Worm (Caenorhabditis elegans) whole organism, mixed stage, embryonic: Measurements from ENCODE around the gene nlp-20.

Experiments used
- M03D4.4 ChIP-seq: sonication (generic microtip); optimal IDR thresholded peaks from 2 replicates; lab custom pipeline; 2017; ENCODE audit warnings: mild to moderate bottlenecking, missing genetic modification characterization, missing compliant biosample characterization
- bed-3 ChIP-seq: fragments of 200-800 bp; sonication (Bioruptor generic); optimal IDR thresholded peaks from 3 replicates; lab custom pipeline; 2018; ENCODE audit warnings: mild to moderate bottlenecking, missing genetic modification characterization, moderate library complexity, missing compliant biosample characterization
- blmp-1 ChIP-seq: fragments of 150-350 bp; optimal IDR thresholded peaks from 2 replicates; lab custom pipeline; 2014; ENCODE audit warnings: missing biosample characterization, missing genetic modification characterization
- ceh-39 ChIP-seq: fragments of 150-350 bp; optimal IDR thresholded peaks from 2 replicates; lab custom pipeline; 2014; ENCODE audit warnings: missing biosample characterization, missing genetic modification characterization
- ces-1 ChIP-seq: fragments of 150-350 bp; optimal IDR thresholded peaks from 2 replicates; lab custom pipeline; 2014; ENCODE audit warnings: missing biosample characterization, missing genetic modification reagents, missing genetic modification characterization
- drap-1 ChIP-seq: fragments of 200-800 bp; sonication (Bioruptor generic); optimal IDR thresholded peaks from 3 replicates; lab custom pipeline; 2018; ENCODE audit warnings: mild to moderate bottlenecking, missing genetic modification characterization, missing compliant biosample characterization
- elt-1 ChIP-seq: sonication (generic microtip); optimal IDR thresholded peaks from 2 replicates; lab custom pipeline; 2017; ENCODE audit warnings: missing genetic modification characterization, mild to moderate bottlenecking, missing compliant biosample characterization, antibody characterized with exemption, moderate library complexity, borderline replicate concordance; ENCODE audit not compliant: insufficient read depth
- flh-1 ChIP-seq: fragments of 200-800 bp; sonication (Bioruptor generic); optimal IDR thresholded peaks from 2 replicates; lab custom pipeline; 2018; ENCODE audit warnings: mild to moderate bottlenecking, missing genetic modification characterization, moderate library complexity, missing compliant biosample characterization
- ham-2 ChIP-seq: fragments of 200-800 bp; sonication (Bioruptor generic); optimal IDR thresholded peaks from 2 replicates; lab custom pipeline; 2018; ENCODE audit warnings: mild to moderate bottlenecking, missing genetic modification characterization, missing compliant biosample characterization
- hlh-1 ChIP-seq: fragments of 150-350 bp; optimal IDR thresholded peaks from 2 replicates; lab custom pipeline; 2014; ENCODE audit warnings: missing biosample characterization, missing genetic modification reagents, missing genetic modification characterization
- lin-13 ChIP-seq: fragments of 150-350 bp; optimal IDR thresholded peaks from 2 replicates; lab custom pipeline; 2014; ENCODE audit warnings: missing biosample characterization, missing genetic modification characterization
- lin-32 ChIP-seq: fragments of 200-800 bp; sonication (Bioruptor generic); optimal IDR thresholded peaks from 2 replicates; lab custom pipeline; 2018; ENCODE audit warnings: mild to moderate bottlenecking, missing genetic modification characterization, missing compliant biosample characterization
- lsy-2 ChIP-seq: fragments of 150-350 bp; optimal IDR thresholded peaks from 2 replicates; lab custom pipeline; 2014; ENCODE audit warnings: missing biosample characterization, missing genetic modification characterization
- mep-1 ChIP-seq: fragments of 150-350 bp; optimal IDR thresholded peaks from 2 replicates; lab custom pipeline; 2017; ENCODE audit warnings: missing biosample characterization, missing genetic modification reagents, missing genetic modification characterization, inconsistent platforms
- mls-2 ChIP-seq: sonication (generic microtip); optimal IDR thresholded peaks from 2 replicates; lab custom pipeline; 2016; ENCODE audit warnings: mild to moderate bottlenecking, missing genetic modification characterization, moderate library complexity, missing compliant biosample characterization
- nhr-2 ChIP-seq: fragments of 150-350 bp; optimal IDR thresholded peaks from 2 replicates; lab custom pipeline; 2014; ENCODE audit warnings: missing biosample characterization, missing genetic modification characterization
- nhr-237 ChIP-seq: fragments of 150-350 bp; optimal IDR thresholded peaks from 2 replicates; lab custom pipeline; 2014; ENCODE audit warnings: missing biosample characterization, missing genetic modification characterization
- nhr-28 ChIP-seq: fragments of 150-350 bp; optimal IDR thresholded peaks from 2 replicates; lab custom pipeline; 2014; ENCODE audit warnings: missing biosample characterization, missing genetic modification characterization
- nhr-76 ChIP-seq: sonication (generic microtip); optimal IDR thresholded peaks from 2 replicates; lab custom pipeline; 2017; ENCODE audit warnings: missing biosample characterization, missing genetic modification characterization
- pha-4 ChIP-seq: fragments of 150-350 bp; optimal IDR thresholded peaks from 2 replicates; lab custom pipeline; 2018; ENCODE audit warnings: missing biosample characterization, missing genetic modification reagents, missing genetic modification characterization
- sem-2 ChIP-seq: fragments of 200-800 bp; sonication (Bioruptor generic); optimal IDR thresholded peaks from 2 replicates; lab custom pipeline; 2018; ENCODE audit warnings: mild to moderate bottlenecking, missing genetic modification characterization, missing compliant biosample characterization
- snpc-4 ChIP-seq: fragments of 150-350 bp; optimal IDR thresholded peaks from 2 replicates; lab custom pipeline; 2014; ENCODE audit warnings: missing biosample characterization, missing genetic modification characterization
- sptf-1 ChIP-seq: sonication (generic microtip); optimal IDR thresholded peaks from 2 replicates; lab custom pipeline; 2017; ENCODE audit warnings: mild to moderate bottlenecking, missing genetic modification characterization, moderate library complexity, missing compliant biosample characterization
- tbx-8 ChIP-seq: fragments of 200-800 bp; sonication (Bioruptor generic); optimal IDR thresholded peaks from 2 replicates; lab custom pipeline; 2018; ENCODE audit warnings: mild to moderate bottlenecking, missing genetic modification characterization, moderate library complexity, missing compliant biosample characterization
- unc-120 ChIP-seq: sonication (generic microtip); optimal IDR thresholded peaks from 2 replicates; lab custom pipeline; 2017; ENCODE audit warnings: missing genetic modification characterization, missing compliant biosample characterization; ENCODE audit not compliant: poor library complexity, severe bottlenecking
- unc-39 ChIP-seq: fragments of 150-350 bp; optimal IDR thresholded peaks from 2 replicates; lab custom pipeline; 2014; ENCODE audit warnings: missing biosample characterization, missing genetic modification characterization
- unc-62 ChIP-seq: fragments of 150-350 bp; optimal IDR thresholded peaks from 2 replicates; lab custom pipeline; 2014; ENCODE audit warnings: missing biosample characterization, missing genetic modification reagents, missing genetic modification characterization
- zip-8 ChIP-seq: fragments of 150-350 bp; optimal IDR thresholded peaks from 2 replicates; lab custom pipeline; 2014; ENCODE audit warnings: missing biosample characterization, missing genetic modification characterization
- ztf-11 ChIP-seq: fragments of 150-350 bp; optimal IDR thresholded peaks from 2 replicates; lab custom pipeline; 2014; ENCODE audit warnings: missing biosample characterization, missing genetic modification characterization

Gene nlp-20

ce11 chrIV:7650433-7650832 is 7.6 kb upstream of the nlp-20 start:
- TF ChIP-seq elt-1: no peak
- TF ChIP-seq unc-62 (GFP tag; lab: Kevin White, UChicago): no peak
- no peak for TF ChIP-seq nhr-28 (tag; lab: Kevin White, UChicago)
- no peak for TF ChIP-seq pha-4
- TF ChIP-seq bed-3: no peak
- no peak for TF ChIP-seq unc-120 (tag; lab: Kevin White, UChicago)
- no peak for TF ChIP-seq M03D4.4
- no peak for TF ChIP-seq sem-2
- TF ChIP-seq zip-8 (tag; lab: Kevin White, UChicago): no peak
- TF ChIP-seq nhr-76: no peak
- no peak for TF ChIP-seq flh-1 (GFP tag; lab: Kevin White, UChicago)
- no peak for TF ChIP-seq ham-2 (GFP tag; lab: Kevin White, UChicago)
- TF ChIP-seq lin-32 (GFP tag; lab: Kevin White, UChicago): no peak
- TF ChIP-seq hlh-1: no peak
- no peak for TF ChIP-seq mls-2 (tag; lab: Kevin White, UChicago)
- no peak for TF ChIP-seq nhr-2 (tag; lab: Kevin White, UChicago)
- no peak for TF ChIP-seq mep-1 (tag; lab: Kevin White, UChicago)

- no peak for TF ChIP-seq lin-13 (tag; lab: Kevin White, UChicago)
- TF ChIP-seq M03D4.4: no peak
- TF ChIP-seq sptf-1 (tag; lab: Kevin White, UChicago): no peak
- TF ChIP-seq hlh-1: no peak
- no peak for TF ChIP-seq lsy-2 (tag; lab: Kevin White, UChicago)
- no peak for TF ChIP-seq sem-2
- TF ChIP-seq pha-4: no peak
- no peak for TF ChIP-seq mep-1 (tag; lab: Kevin White, UChicago)
- TF ChIP-seq blmp-1 (tag; lab: Kevin White, UChicago): no peak
- no peak for TF ChIP-seq elt-1
- TF ChIP-seq unc-120 (tag; lab: Kevin White, UChicago): no peak
- no peak for TF ChIP-seq snpc-4 (tag; lab: Kevin White, UChicago)
- no peak for TF ChIP-seq unc-39 (tag; lab: Kevin White, UChicago)
- no peak for TF ChIP-seq bed-3
- no peak for TF ChIP-seq zip-8 (tag; lab: Kevin White, UChicago)
- no peak for TF ChIP-seq nhr-237 (tag; lab: Kevin White, UChicago)
- no peak for TF ChIP-seq ztf-11 (tag; lab: Kevin White, UChicago)
- no peak for TF ChIP-seq nhr-28 (tag; lab: Kevin White, UChicago)
- no peak for TF ChIP-seq nhr-76
Observed at ce11 chrIV:7646861-7647260, 4.0 kb upstream of the nlp-20 start.

ce11 chrIV:7646119-7646518 is 3.2 kb upstream of the nlp-20 start, which contains the start of gene hmg-5:
TSS of gene hmg-5 (minus strand) at chrIV:7646219.
- no peak for TF ChIP-seq ceh-39
- TF ChIP-seq ham-2 (GFP tag; lab: Kevin White, UChicago): no peak
- no peak for TF ChIP-seq unc-39 (tag; lab: Kevin White, UChicago)
- no peak for TF ChIP-seq blmp-1 (tag; lab: Kevin White, UChicago)
- TF ChIP-seq bed-3: no peak
- no peak for TF ChIP-seq unc-120 (tag; lab: Kevin White, UChicago)
- no peak for TF ChIP-seq lin-32 (GFP tag; lab: Kevin White, UChicago)
- no peak for TF ChIP-seq unc-62 (GFP tag; lab: Kevin White, UChicago)
- no peak for TF ChIP-seq elt-1
- TF ChIP-seq nhr-76: no peak
- no peak for TF ChIP-seq lsy-2 (tag; lab: Kevin White, UChicago)
- no peak for TF ChIP-seq drap-1
- no peak for TF ChIP-seq mls-2 (tag; lab: Kevin White, UChicago)
- no peak for TF ChIP-seq sem-2

ce11 chrIV:7641758-7642157 is 1.1 kb downstream of the nlp-20 start, which contains the start of gene nep-16:
TSS of gene nep-16 (minus strand) at chrIV:7641858.
- TF ChIP-seq lin-13 (tag; lab: Kevin White, UChicago) (no peak), tbx-8 (GFP tag; lab: Kevin White, UChicago) (no peak), zip-8 (tag; lab: Kevin White, UChicago) (no peak), nhr-237 (tag; lab: Kevin White, UChicago) (no peak), sptf-1 (tag; lab: Kevin White, UChicago) (no peak), lin-32 (GFP tag; lab: Kevin White, UChicago) (no peak), ces-1 (GFP tag; lab: Kevin White, UChicago) (no peak), mls-2 (tag; lab: Kevin White, UChicago) (no peak), bed-3 (no peak), nhr-28 (tag; lab: Kevin White, UChicago) (no peak), unc-120 (tag; lab: Kevin White, UChicago) (no peak), ztf-11 (tag; lab: Kevin White, UChicago) (no peak), unc-62 (GFP tag; lab: Kevin White, UChicago) (no peak), mep-1 (tag; lab: Kevin White, UChicago) (no peak), flh-1 (GFP tag; lab: Kevin White, UChicago) (no peak), pha-4 (no peak), blmp-1 (tag; lab: Kevin White, UChicago) (no peak), M03D4.4 (no peak)
